Worm (Caenorhabditis elegans): ENCODE measurements around the gene col-115.

DNA sequence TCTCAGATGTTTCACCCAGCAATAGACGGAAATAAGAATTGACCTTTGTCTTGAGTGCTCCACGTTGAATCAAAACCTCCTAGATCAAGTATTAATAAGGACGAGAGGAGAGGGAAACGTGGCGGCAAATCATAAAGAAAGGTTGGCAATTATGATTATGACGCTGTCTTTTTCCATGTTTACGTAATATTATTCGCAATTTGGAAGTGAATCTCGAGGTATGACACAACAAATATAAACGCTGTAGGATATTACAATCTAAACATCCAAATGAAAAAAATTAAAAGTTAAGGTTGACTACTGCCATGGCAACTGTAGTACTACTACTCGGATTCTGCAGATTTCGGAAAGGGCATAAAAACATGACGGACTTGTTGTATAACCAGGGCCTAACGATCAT lies 17.7 kb downstream of the col-115 start:
- TF ChIP-seq ztf-11 (tag; optimal IDR thresholded peaks at IDR 0.05) (no peak), nhr-28 (tag; optimal IDR thresholded peaks at IDR 0.05) (no peak), nhr-11 (tag; optimal IDR thresholded peaks at IDR 0.05) (no peak), unc-62 (GFP tag; optimal IDR thresholded peaks at IDR 0.05 in 1 of 2) (no peak), unc-62 (tag; optimal IDR thresholded peaks at IDR 0.05) (no peak)

Measured in whole organism, L4 larva.